Fruit fly (Drosophila melanogaster) S2 (cell line): Measurements from ENCODE around the gene Aos1.

Experiments used
- CG8478 ChIP-seq: fragments of >200 bp; optimal IDR thresholded peaks from 2 replicates; lab custom pipeline; 2018
- CTCF ChIP-seq, 2 experiments: fragments of >200 bp; optimal IDR thresholded peaks; 2 replicates each; lab custom pipeline; 2018

- peak; percentile 20 to 23 for TF ChIP-seq CTCF (optimal IDR thresholded peaks at IDR 0.05; lab: Kevin White, UChicago)
- no peak for TF ChIP-seq CG8478 (lab: Kevin White, UChicago)
Measured at dm6 chr3R:12422379-12422975, 11.1 kb downstream of the Aos1 start, which contains the start of the genes Scgbeta and CG17202.
